Fruit fly (Drosophila melanogaster): ENCODE measurements around the gene CG13250.

- TF ChIP-seq CG8478 (optimal IDR thresholded peaks at IDR 0.05) (no peak), CTCF (optimal IDR thresholded peaks at IDR 0.05) (no peak)
These were observed 9.0 kb upstream of the CG13250 start for dm6 chr3L:20524409-20525010.

All from S2 (cell line).